Worm (Caenorhabditis elegans) whole organism, L1 larva: ENCODE results near the gene rcs-1.

Experiments used
- C16A3.4 ChIP-seq: fragments of 150-350 bp; optimal IDR thresholded peaks from 2 replicates; lab custom pipeline; 2014; ENCODE audit warnings: missing biosample characterization, missing genetic modification characterization
- F16B12.6 ChIP-seq: fragments of 150-350 bp; optimal IDR thresholded peaks from 2 replicates; lab custom pipeline; 2014; ENCODE audit warnings: missing biosample characterization, missing genetic modification characterization
- aha-1 ChIP-seq: fragments of 150-350 bp; optimal IDR thresholded peaks from 2 replicates; lab custom pipeline; 2014; ENCODE audit warnings: missing biosample characterization, missing genetic modification characterization
- ama-1 ChIP-seq: fragments of 150-350 bp; optimal IDR thresholded peaks from 2 replicates; lab custom pipeline; 2014
- ceh-8 ChIP-seq: fragments of 200-800 bp; sonication (Bioruptor generic); optimal IDR thresholded peaks from 2 replicates; lab custom pipeline; 2018; ENCODE audit warnings: mild to moderate bottlenecking, missing genetic modification characterization, moderate library complexity, missing compliant biosample characterization
- ceh-90 ChIP-seq: sonication (generic microtip); optimal IDR thresholded peaks from 2 replicates; lab custom pipeline; 2016; ENCODE audit warnings: missing genetic modification characterization, missing compliant biosample characterization
- dsc-1 ChIP-seq: sonication (generic microtip); optimal IDR thresholded peaks from 2 replicates; lab custom pipeline; 2016; ENCODE audit warnings: mild to moderate bottlenecking, missing genetic modification characterization, missing compliant biosample characterization
- efl-1 ChIP-seq, 4 experiments: fragments of 150-350 bp; optimal IDR thresholded peaks in 3 of 4; peaks in 1 of 4; 1 replicate in 1 of 4; 2 replicates in 3 of 4; lab custom pipeline; 2014; ENCODE audit warnings: missing biosample characterization in 2 of 4, missing genetic modification characterization in 2 of 4, missing genetic modification reagents in 2 of 4
- egl-13 ChIP-seq: sonication (generic microtip); optimal IDR thresholded peaks from 2 replicates; lab custom pipeline; 2016; ENCODE audit warnings: missing genotype, missing genetic modification reagents, missing genetic modification characterization, missing compliant biosample characterization
- elt-3 ChIP-seq, 6 experiments: fragments of 150-350 bp in 1 of 6; sonication (generic microtip); optimal IDR thresholded peaks; 2 replicates each; lab custom pipeline; 2017 to 2018; ENCODE audit warnings: missing biosample characterization in 6 of 6, missing genetic modification characterization in 6 of 6, inconsistent platforms in 1 of 6
- ets-5 ChIP-seq: fragments of 200-800 bp; sonication (Bioruptor generic); IDR thresholded peaks from 2 replicates; pipeline ENCODE4 v1.3.6; 2022; ENCODE audit warnings: missing genetic modification characterization, missing compliant biosample characterization
- fkh-8 ChIP-seq: sonication (generic microtip); optimal IDR thresholded peaks from 2 replicates; lab custom pipeline; 2016; ENCODE audit warnings: mild to moderate bottlenecking, missing genetic modification characterization, missing compliant biosample characterization
- fos-1 ChIP-seq: fragments of 150-350 bp; optimal IDR thresholded peaks from 2 replicates; lab custom pipeline; 2014; ENCODE audit warnings: missing biosample characterization, missing genetic modification characterization
- hlh-17 ChIP-seq: fragments of 200-800 bp; sonication (Bioruptor generic); optimal IDR thresholded peaks from 2 replicates; lab custom pipeline; 2018; ENCODE audit warnings: missing genetic modification characterization, mild to moderate bottlenecking, missing compliant biosample characterization, moderate library complexity, borderline replicate concordance
- isw-1 ChIP-seq: fragments of 200-800 bp; sonication (Bioruptor generic); IDR thresholded peaks from 2 replicates; pipeline ENCODE4 v1.3.6; 2022; ENCODE audit warnings: missing genetic modification characterization, missing compliant biosample characterization
- jun-1 ChIP-seq: fragments of 150-350 bp; optimal IDR thresholded peaks from 2 replicates; lab custom pipeline; 2014; ENCODE audit warnings: missing biosample characterization, missing genetic modification reagents, missing genetic modification characterization
- lin-35 ChIP-seq, 2 experiments: fragments of 150-350 bp; optimal IDR thresholded peaks; 2 replicates each; lab custom pipeline; 2014; ENCODE audit warnings: missing biosample characterization in 2 of 2, missing genetic modification characterization in 2 of 2, missing genetic modification reagents in 2 of 2
- lir-3 ChIP-seq: sonication (generic microtip); optimal IDR thresholded peaks from 2 replicates; lab custom pipeline; 2016; ENCODE audit warnings: mild to moderate bottlenecking, missing genetic modification characterization, moderate library complexity, missing compliant biosample characterization; ENCODE audit not compliant: poor library complexity
- mab-9 ChIP-seq: fragments of 200-800 bp; sonication (Bioruptor generic); IDR thresholded peaks from 2 replicates; pipeline ENCODE4 v1.3.6; 2022; ENCODE audit warnings: missing genetic modification reagents, missing genetic modification characterization, missing compliant biosample characterization
- mdl-1 ChIP-seq, 2 experiments: fragments of 150-350 bp; optimal IDR thresholded peaks; 2 replicates each; lab custom pipeline; 2014 to 2017; ENCODE audit warnings: missing biosample characterization in 2 of 2, missing genetic modification characterization in 2 of 2, inconsistent platforms in 1 of 2
- mef-2 ChIP-seq: fragments of 150-350 bp; optimal IDR thresholded peaks from 2 replicates; lab custom pipeline; 2014; ENCODE audit warnings: missing biosample characterization, missing genetic modification characterization
- nhr-11 ChIP-seq: fragments of 150-350 bp; optimal IDR thresholded peaks from 2 replicates; lab custom pipeline; 2014; ENCODE audit warnings: missing biosample characterization, missing genetic modification characterization
- nhr-12 ChIP-seq: sonication (generic microtip); optimal IDR thresholded peaks from 2 replicates; lab custom pipeline; 2017; ENCODE audit warnings: missing biosample characterization, missing genetic modification characterization
- nhr-19 ChIP-seq: fragments of 200-800 bp; sonication (Bioruptor generic); conservative IDR thresholded peaks from 2 replicates; pipeline ENCODE4 v1.3.6; 2022; ENCODE audit warnings: missing genetic modification characterization, missing compliant biosample characterization
- nhr-28 ChIP-seq: fragments of 150-350 bp; optimal IDR thresholded peaks from 2 replicates; lab custom pipeline; 2014; ENCODE audit warnings: missing biosample characterization, missing genetic modification characterization
- nhr-71 ChIP-seq: sonication (generic microtip); optimal IDR thresholded peaks from 2 replicates; lab custom pipeline; 2016; ENCODE audit warnings: mild to moderate bottlenecking, missing genetic modification characterization, moderate library complexity, missing compliant biosample characterization
- nhr-76 ChIP-seq: sonication (generic microtip); optimal IDR thresholded peaks from 2 replicates; lab custom pipeline; 2017; ENCODE audit warnings: missing biosample characterization, missing genetic modification characterization
- nhr-77 ChIP-seq: fragments of 150-350 bp; optimal IDR thresholded peaks from 2 replicates; lab custom pipeline; 2014; ENCODE audit warnings: missing biosample characterization, missing genetic modification characterization
- pag-3 ChIP-seq: sonication (generic microtip); optimal IDR thresholded peaks from 2 replicates; lab custom pipeline; 2017; ENCODE audit warnings: missing genetic modification characterization, mild to moderate bottlenecking, missing compliant biosample characterization, antibody characterized with exemption, borderline replicate concordance; ENCODE audit not compliant: insufficient read depth
- pax-3 ChIP-seq: fragments of 200-800 bp; sonication (Bioruptor generic); optimal IDR thresholded peaks from 2 replicates; lab custom pipeline; 2018; ENCODE audit warnings: mild to moderate bottlenecking, missing genetic modification characterization, moderate library complexity, missing compliant biosample characterization
- pqm-1 ChIP-seq: sonication (generic microtip); optimal IDR thresholded peaks from 3 replicates; lab custom pipeline; 2017; ENCODE audit warnings: missing biosample characterization, missing genetic modification characterization
- sox-4 ChIP-seq: sonication (generic microtip); optimal IDR thresholded peaks from 2 replicates; lab custom pipeline; 2016; ENCODE audit warnings: missing genetic modification characterization, missing compliant biosample characterization
- sptf-1 ChIP-seq: fragments of 150-350 bp; optimal IDR thresholded peaks from 2 replicates; lab custom pipeline; 2014; ENCODE audit warnings: missing biosample characterization, missing genetic modification characterization
- swsn-7 ChIP-seq: sonication (generic microtip); optimal IDR thresholded peaks from 2 replicates; lab custom pipeline; 2016; ENCODE audit warnings: missing genetic modification characterization, missing compliant biosample characterization
- tlp-1 ChIP-seq: fragments of 150-350 bp; optimal IDR thresholded peaks from 2 replicates; lab custom pipeline; 2014; ENCODE audit warnings: missing biosample characterization, missing genetic modification characterization
- unc-130 ChIP-seq: fragments of 150-350 bp; optimal IDR thresholded peaks from 2 replicates; lab custom pipeline; 2017; ENCODE audit warnings: missing biosample characterization, missing genetic modification characterization, inconsistent platforms
- unc-30 ChIP-seq: sonication (generic microtip); optimal IDR thresholded peaks from 2 replicates; lab custom pipeline; 2017; ENCODE audit warnings: missing biosample characterization, missing genetic modification characterization
- unc-86 ChIP-seq: sonication (generic microtip); optimal IDR thresholded peaks from 2 replicates; lab custom pipeline; 2016; ENCODE audit warnings: missing genetic modification characterization, missing compliant biosample characterization
- unc-98 ChIP-seq: fragments of 200-800 bp; sonication (Bioruptor generic); IDR thresholded peaks from 2 replicates; pipeline ENCODE4 v1.3.6; 2022; ENCODE audit warnings: missing genetic modification characterization, missing compliant biosample characterization
- vab-15 ChIP-seq: sonication (generic microtip); optimal IDR thresholded peaks from 2 replicates; lab custom pipeline; 2017; ENCODE audit warnings: missing genotype, mild to moderate bottlenecking, missing genetic modification characterization, missing compliant biosample characterization
- zip-4 ChIP-seq: fragments of 200-800 bp; sonication (Bioruptor generic); optimal IDR thresholded peaks from 2 replicates; lab custom pipeline; 2018; ENCODE audit warnings: mild to moderate bottlenecking, missing genetic modification characterization, moderate library complexity, missing compliant biosample characterization
- ztf-4 ChIP-seq: fragments of 150-350 bp; optimal IDR thresholded peaks from 2 replicates; lab custom pipeline; 2014; ENCODE audit warnings: missing biosample characterization, missing genetic modification characterization

Gene rcs-1

ce11 chrX:8786687-8787086 is 41.7 kb downstream of the rcs-1 start (continued):
- peak; percentile 28 for TF ChIP-seq unc-130 (tag; lab: Kevin White, UChicago)
- no peak for TF ChIP-seq nhr-77
- TF ChIP-seq nhr-71 (tag; lab: Kevin White, UChicago): peak; percentile 75
- no peak for TF ChIP-seq nhr-76 (tag; lab: Kevin White, UChicago)
- TF ChIP-seq zip-4: no peak
- no peak for TF ChIP-seq hlh-17 (GFP tag; lab: Kevin White, UChicago)
- TF ChIP-seq F16B12.6 (tag; lab: Kevin White, UChicago): no peak
- no peak for TF ChIP-seq sptf-1 (tag; lab: Kevin White, UChicago)
- TF ChIP-seq nhr-19: peak; percentile 62
- no peak for TF ChIP-seq isw-1 (GFP tag; lab: Robert Waterston, UW)
- no peak for TF ChIP-seq nhr-11 (tag; lab: Kevin White, UChicago)
- TF ChIP-seq fos-1 (tag; lab: Kevin White, UChicago): no peak
- no peak for TF ChIP-seq pax-3 (tag; lab: Kevin White, UChicago)
- no peak for TF ChIP-seq efl-1 (optimal IDR thresholded peaks at IDR 0.05; lab: Kevin White, UChicago)
- TF ChIP-seq efl-1 (GFP tag; optimal IDR thresholded peaks at IDR 0.05 in 1 of 2; lab: Kevin White, UChicago): no peak
- TF ChIP-seq unc-86: no peak
- no peak for TF ChIP-seq unc-30 (tag; lab: Kevin White, UChicago)
- TF ChIP-seq tlp-1: no peak
- TF ChIP-seq ama-1 (lab: Kevin White, UChicago): no peak
- TF ChIP-seq dsc-1 (tag; lab: Kevin White, UChicago): no peak
- no peak for TF ChIP-seq swsn-7
- no peak for TF ChIP-seq ets-5
- TF ChIP-seq egl-13 (tag; lab: Kevin White, UChicago): no peak
- no peak for TF ChIP-seq jun-1 (tag; lab: Kevin White, UChicago)
- TF ChIP-seq ceh-8 (GFP tag; lab: Kevin White, UChicago): no peak
- TF ChIP-seq nhr-12: no peak
- TF ChIP-seq lin-35 (GFP tag; optimal IDR thresholded peaks at IDR 0.05; lab: Kevin White, UChicago): no peak
- TF ChIP-seq pqm-1 (tag; lab: Kevin White, UChicago): no peak
- no peak for TF ChIP-seq nhr-28
- no peak for TF ChIP-seq mef-2 (tag; lab: Kevin White, UChicago)
- no peak for TF ChIP-seq sox-4
- no peak for TF ChIP-seq lir-3
- no peak for TF ChIP-seq aha-1 (tag; lab: Kevin White, UChicago)
- peak in 1 of 2 experiments; percentile 8 for TF ChIP-seq mdl-1 (tag; optimal IDR thresholded peaks at IDR 0.05; lab: Kevin White, UChicago)
- TF ChIP-seq C16A3.4 (tag; lab: Kevin White, UChicago): no peak
- peak; percentile 92 for TF ChIP-seq pag-3
- TF ChIP-seq mab-9 (GFP tag; lab: Robert Waterston, UW): no peak
- no peak for TF ChIP-seq ceh-90 (tag; lab: Kevin White, UChicago)

- TF ChIP-seq sptf-1 (tag; lab: Kevin White, UChicago) (no peak), aha-1 (tag; lab: Kevin White, UChicago) (no peak), ama-1 (lab: Kevin White, UChicago) (no peak), nhr-71 (tag; lab: Kevin White, UChicago) (no peak), elt-3 (tag; optimal IDR thresholded peaks at IDR 0.05; lab: Kevin White, UChicago) (no peak), C16A3.4 (tag; lab: Kevin White, UChicago) (no peak), fkh-8 (tag; lab: Kevin White, UChicago) (no peak), unc-98 (GFP tag; lab: Robert Waterston, UW) (no peak), ztf-4 (no peak), hlh-17 (GFP tag; lab: Kevin White, UChicago) (no peak), vab-15 (tag; lab: Kevin White, UChicago) (no peak)
- TF ChIP-seq, all 84 proteins: peak for 0
Measured at ce11 chrX:8784234-8784633, 44.1 kb downstream of the rcs-1 start, which contains the start of gene ZK721.3. Gene ZK721.3 (plus strand): TSS chrX:8784534.
